Worm (Caenorhabditis elegans) whole organism, L1 larva: ENCODE results near the gene R10E4.1.

ENCODE experiments used
- C16A3.4 ChIP-seq: fragments of 150-350 bp; optimal IDR thresholded peaks from 2 replicates; lab custom pipeline; 2014; ENCODE audit warnings: missing biosample characterization, missing genetic modification characterization
- C34B4.2 ChIP-seq: sonication (generic microtip); optimal IDR thresholded peaks from 2 replicates; lab custom pipeline; 2017; ENCODE audit warnings: mild to moderate bottlenecking, missing genetic modification characterization, missing compliant biosample characterization
- F16B12.6 ChIP-seq: fragments of 150-350 bp; optimal IDR thresholded peaks from 2 replicates; lab custom pipeline; 2014; ENCODE audit warnings: missing biosample characterization, missing genetic modification characterization
- alr-1 ChIP-seq: fragments of 200-800 bp; sonication (Bioruptor generic); optimal IDR thresholded peaks from 2 replicates; lab custom pipeline; 2018; ENCODE audit warnings: borderline replicate concordance, mild to moderate bottlenecking, missing genetic modification characterization, missing compliant biosample characterization
- aly-2 ChIP-seq: fragments of 150-350 bp; optimal IDR thresholded peaks from 2 replicates; lab custom pipeline; 2014; ENCODE audit warnings: missing biosample characterization, missing genetic modification characterization
- ama-1 ChIP-seq: fragments of 150-350 bp; optimal IDR thresholded peaks from 2 replicates; lab custom pipeline; 2014
- blmp-1 ChIP-seq: fragments of 150-350 bp; optimal IDR thresholded peaks from 2 replicates; lab custom pipeline; 2014; ENCODE audit warnings: missing biosample characterization, missing genetic modification characterization
- ceh-8 ChIP-seq: fragments of 200-800 bp; sonication (Bioruptor generic); optimal IDR thresholded peaks from 2 replicates; lab custom pipeline; 2018; ENCODE audit warnings: mild to moderate bottlenecking, missing genetic modification characterization, moderate library complexity, missing compliant biosample characterization
- ceh-90 ChIP-seq: sonication (generic microtip); optimal IDR thresholded peaks from 2 replicates; lab custom pipeline; 2016; ENCODE audit warnings: missing genetic modification characterization, missing compliant biosample characterization
- ces-1 ChIP-seq: fragments of 150-350 bp; optimal IDR thresholded peaks from 2 replicates; lab custom pipeline; 2014; ENCODE audit warnings: missing biosample characterization, missing genetic modification reagents, missing genetic modification characterization
- dpl-1 ChIP-seq, 3 experiments: fragments of 150-350 bp in 2 of 3; sonication (generic microtip) in 1 of 3; optimal IDR thresholded peaks; 2 replicates each; lab custom pipeline; 2014 to 2017; ENCODE audit warnings: missing biosample characterization in 3 of 3, missing genetic modification characterization in 3 of 3, missing genetic modification reagents in 3 of 3
- dsc-1 ChIP-seq: sonication (generic microtip); optimal IDR thresholded peaks from 2 replicates; lab custom pipeline; 2016; ENCODE audit warnings: mild to moderate bottlenecking, missing genetic modification characterization, missing compliant biosample characterization
- efl-3 ChIP-seq: fragments of 200-800 bp; sonication (Bioruptor generic); optimal IDR thresholded peaks from 2 replicates; lab custom pipeline; 2018; ENCODE audit warnings: mild to moderate bottlenecking, missing genetic modification characterization, missing compliant biosample characterization
- egl-13 ChIP-seq: sonication (generic microtip); optimal IDR thresholded peaks from 2 replicates; lab custom pipeline; 2016; ENCODE audit warnings: missing genotype, missing genetic modification reagents, missing genetic modification characterization, missing compliant biosample characterization
- egl-27 ChIP-seq, 2 experiments: fragments of 150-350 bp in 1 of 2; sonication (generic microtip); optimal IDR thresholded peaks; 3 replicates each; lab custom pipeline; 2017 to 2018; ENCODE audit warnings: missing biosample characterization in 2 of 2, missing genetic modification characterization in 2 of 2, missing genetic modification reagents in 2 of 2
- fkh-10 ChIP-seq: sonication (generic microtip); optimal IDR thresholded peaks from 2 replicates; lab custom pipeline; 2017; ENCODE audit warnings: missing biosample characterization, missing genetic modification reagents, missing genetic modification characterization
- fkh-4 ChIP-seq: sonication (generic microtip); optimal IDR thresholded peaks from 2 replicates; lab custom pipeline; 2016; ENCODE audit warnings: missing compliant biosample characterization, missing genetic modification characterization, borderline replicate concordance
- fkh-8 ChIP-seq: sonication (generic microtip); optimal IDR thresholded peaks from 2 replicates; lab custom pipeline; 2016; ENCODE audit warnings: mild to moderate bottlenecking, missing genetic modification characterization, missing compliant biosample characterization
- hlh-17 ChIP-seq: fragments of 200-800 bp; sonication (Bioruptor generic); optimal IDR thresholded peaks from 2 replicates; lab custom pipeline; 2018; ENCODE audit warnings: missing genetic modification characterization, mild to moderate bottlenecking, missing compliant biosample characterization, moderate library complexity, borderline replicate concordance
- hpl-2 ChIP-seq: fragments of 150-350 bp; optimal IDR thresholded peaks from 2 replicates; lab custom pipeline; 2014; ENCODE audit warnings: missing biosample characterization, missing genetic modification reagents, missing genetic modification characterization
- irx-1 ChIP-seq: sonication (generic microtip); optimal IDR thresholded peaks from 2 replicates; lab custom pipeline; 2016; ENCODE audit warnings: missing genetic modification characterization, missing compliant biosample characterization
- isw-1 ChIP-seq: fragments of 200-800 bp; sonication (Bioruptor generic); IDR thresholded peaks from 2 replicates; pipeline ENCODE4 v1.3.6; 2022; ENCODE audit warnings: missing genetic modification characterization, missing compliant biosample characterization
- jun-1 ChIP-seq: fragments of 150-350 bp; optimal IDR thresholded peaks from 2 replicates; lab custom pipeline; 2014; ENCODE audit warnings: missing biosample characterization, missing genetic modification reagents, missing genetic modification characterization
- lin-14 ChIP-seq: fragments of 200-800 bp; sonication (Bioruptor generic); optimal IDR thresholded peaks from 2 replicates; lab custom pipeline; 2018; ENCODE audit warnings: mild to moderate bottlenecking, missing genetic modification characterization, moderate library complexity, missing compliant biosample characterization
- lin-15B ChIP-seq: fragments of 150-350 bp; sonication (generic microtip); optimal IDR thresholded peaks from 3 replicates; lab custom pipeline; 2014; ENCODE audit warnings: missing biosample characterization, missing genetic modification characterization
- lin-39 ChIP-seq: fragments of 150-350 bp; optimal IDR thresholded peaks from 2 replicates; lab custom pipeline; 2014; ENCODE audit warnings: missing biosample characterization, missing genetic modification reagents, missing genetic modification characterization
- lir-3 ChIP-seq: sonication (generic microtip); optimal IDR thresholded peaks from 2 replicates; lab custom pipeline; 2016; ENCODE audit warnings: mild to moderate bottlenecking, missing genetic modification characterization, moderate library complexity, missing compliant biosample characterization; ENCODE audit not compliant: poor library complexity
- mef-2 ChIP-seq: fragments of 150-350 bp; optimal IDR thresholded peaks from 2 replicates; lab custom pipeline; 2014; ENCODE audit warnings: missing biosample characterization, missing genetic modification characterization
- mep-1 ChIP-seq: fragments of 150-350 bp; optimal IDR thresholded peaks from 2 replicates; lab custom pipeline; 2014; ENCODE audit warnings: missing biosample characterization, missing genetic modification characterization
- nhr-12 ChIP-seq: sonication (generic microtip); optimal IDR thresholded peaks from 2 replicates; lab custom pipeline; 2017; ENCODE audit warnings: missing biosample characterization, missing genetic modification characterization
- nhr-19 ChIP-seq: fragments of 200-800 bp; sonication (Bioruptor generic); conservative IDR thresholded peaks from 2 replicates; pipeline ENCODE4 v1.3.6; 2022; ENCODE audit warnings: missing genetic modification characterization, missing compliant biosample characterization
- nhr-20 ChIP-seq: sonication (generic microtip); optimal IDR thresholded peaks from 2 replicates; lab custom pipeline; 2016; ENCODE audit warnings: mild to moderate bottlenecking, missing genetic modification characterization, missing compliant biosample characterization
- nhr-71 ChIP-seq: sonication (generic microtip); optimal IDR thresholded peaks from 2 replicates; lab custom pipeline; 2016; ENCODE audit warnings: mild to moderate bottlenecking, missing genetic modification characterization, moderate library complexity, missing compliant biosample characterization
- nhr-76 ChIP-seq: sonication (generic microtip); optimal IDR thresholded peaks from 2 replicates; lab custom pipeline; 2017; ENCODE audit warnings: missing biosample characterization, missing genetic modification characterization
- nhr-84 ChIP-seq: sonication (generic microtip); optimal IDR thresholded peaks from 2 replicates; lab custom pipeline; 2017; ENCODE audit warnings: missing biosample characterization, missing genetic modification characterization
- nhr-85 ChIP-seq: sonication (generic microtip); peaks from one replicate; lab custom pipeline; 2016; ENCODE audit warnings: missing genetic modification characterization, inconsistent platforms, missing compliant biosample characterization
- pag-3 ChIP-seq: sonication (generic microtip); optimal IDR thresholded peaks from 2 replicates; lab custom pipeline; 2017; ENCODE audit warnings: missing genetic modification characterization, mild to moderate bottlenecking, missing compliant biosample characterization, antibody characterized with exemption, borderline replicate concordance; ENCODE audit not compliant: insufficient read depth
- pax-3 ChIP-seq: fragments of 200-800 bp; sonication (Bioruptor generic); optimal IDR thresholded peaks from 2 replicates; lab custom pipeline; 2018; ENCODE audit warnings: mild to moderate bottlenecking, missing genetic modification characterization, moderate library complexity, missing compliant biosample characterization
- snpc-4 ChIP-seq: fragments of 150-350 bp; optimal IDR thresholded peaks from 2 replicates; lab custom pipeline; 2014; ENCODE audit warnings: missing biosample characterization, missing genetic modification characterization
- sox-4 ChIP-seq: sonication (generic microtip); optimal IDR thresholded peaks from 2 replicates; lab custom pipeline; 2016; ENCODE audit warnings: missing genetic modification characterization, missing compliant biosample characterization
- sup-37 ChIP-seq: fragments of 200-800 bp; sonication (Bioruptor generic); optimal IDR thresholded peaks from 2 replicates; lab custom pipeline; 2018; ENCODE audit warnings: mild to moderate bottlenecking, missing genetic modification characterization, missing compliant biosample characterization
- swsn-7 ChIP-seq: sonication (generic microtip); optimal IDR thresholded peaks from 2 replicates; lab custom pipeline; 2016; ENCODE audit warnings: missing genetic modification characterization, missing compliant biosample characterization
- tbx-2 ChIP-seq: sonication (generic microtip); optimal IDR thresholded peaks from 2 replicates; lab custom pipeline; 2016; ENCODE audit warnings: missing genetic modification characterization, missing compliant biosample characterization
- tlp-1 ChIP-seq: fragments of 150-350 bp; optimal IDR thresholded peaks from 2 replicates; lab custom pipeline; 2014; ENCODE audit warnings: missing biosample characterization, missing genetic modification characterization
- unc-130 ChIP-seq: fragments of 150-350 bp; optimal IDR thresholded peaks from 2 replicates; lab custom pipeline; 2017; ENCODE audit warnings: missing biosample characterization, missing genetic modification characterization, inconsistent platforms
- unc-30 ChIP-seq: sonication (generic microtip); optimal IDR thresholded peaks from 2 replicates; lab custom pipeline; 2017; ENCODE audit warnings: missing biosample characterization, missing genetic modification characterization
- unc-86 ChIP-seq: sonication (generic microtip); optimal IDR thresholded peaks from 2 replicates; lab custom pipeline; 2016; ENCODE audit warnings: missing genetic modification characterization, missing compliant biosample characterization
- vab-15 ChIP-seq: sonication (generic microtip); optimal IDR thresholded peaks from 2 replicates; lab custom pipeline; 2017; ENCODE audit warnings: missing genotype, mild to moderate bottlenecking, missing genetic modification characterization, missing compliant biosample characterization
- zag-1 ChIP-seq: fragments of 150-350 bp; optimal IDR thresholded peaks from 2 replicates; lab custom pipeline; 2014; ENCODE audit warnings: missing biosample characterization, missing genetic modification characterization
- ztf-11 ChIP-seq, 2 experiments: sonication (generic microtip); optimal IDR thresholded peaks; 2 replicates each; lab custom pipeline; 2016 to 2017; ENCODE audit warnings: missing genetic modification characterization in 2 of 2, missing biosample characterization in 1 of 2, missing compliant biosample characterization in 1 of 2
- ztf-4 ChIP-seq: fragments of 150-350 bp; optimal IDR thresholded peaks from 2 replicates; lab custom pipeline; 2014; ENCODE audit warnings: missing biosample characterization, missing genetic modification characterization

The R10E4.1 gene

DNA sequence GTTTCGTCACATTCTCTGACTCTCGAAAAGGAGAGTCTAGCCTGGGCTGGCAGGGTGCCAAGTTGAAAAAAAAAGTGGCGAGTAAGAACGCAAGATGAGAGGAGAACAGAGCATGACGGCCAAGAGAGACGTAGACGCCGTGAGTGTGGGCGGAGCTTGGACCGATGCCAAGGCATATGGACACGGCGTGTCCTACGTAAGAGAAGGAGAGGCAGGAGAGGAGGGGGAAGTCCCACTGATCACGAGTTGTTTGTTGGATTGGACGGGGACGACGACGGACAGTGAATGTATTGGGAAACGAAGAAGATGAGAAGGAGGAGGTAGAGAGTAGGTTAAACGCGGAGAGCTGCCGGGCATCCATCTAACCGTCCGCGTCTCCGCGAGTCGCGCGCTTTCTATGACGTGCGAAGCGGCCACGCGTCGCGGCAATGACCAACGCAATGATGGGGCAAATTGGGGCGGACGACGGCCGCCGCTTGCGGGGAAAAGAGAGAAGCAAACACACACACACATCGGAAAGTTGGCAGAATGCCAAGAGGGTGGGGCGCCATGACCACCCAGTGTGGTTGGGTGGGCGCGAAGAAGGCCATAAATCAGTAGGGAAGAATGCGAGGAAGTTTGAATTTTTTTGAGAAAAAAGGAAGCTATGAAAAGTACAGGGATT lies 12.5 kb downstream of the R10E4.1 start (continued):
- TF ChIP-seq fkh-8 (tag; lab: Kevin White, UChicago): peak; percentile 99
- peak; percentile 100 for TF ChIP-seq nhr-71 (tag; lab: Kevin White, UChicago)
- TF ChIP-seq blmp-1 (tag; lab: Kevin White, UChicago): peak; percentile 65
- peak; percentile 84 for TF ChIP-seq fkh-4 (tag; lab: Kevin White, UChicago)
- peak; percentile 90 to 99 for TF ChIP-seq egl-27 (tag; optimal IDR thresholded peaks at IDR 0.05; lab: Kevin White, UChicago)
- peak; percentile 14 for TF ChIP-seq F16B12.6 (tag; lab: Kevin White, UChicago)
- TF ChIP-seq isw-1 (GFP tag; lab: Robert Waterston, UW): peak; percentile 91
- peak; percentile 87 for TF ChIP-seq snpc-4
- peak; percentile 92 for TF ChIP-seq lir-3
- TF ChIP-seq pax-3 (tag; lab: Kevin White, UChicago): peak; percentile 98
- TF ChIP-seq C16A3.4 (tag; lab: Kevin White, UChicago): peak; percentile 91
- no peak for TF ChIP-seq hlh-17 (GFP tag; lab: Kevin White, UChicago)
- TF ChIP-seq unc-130: peak; percentile 55
- TF ChIP-seq tbx-2 (tag; lab: Kevin White, UChicago): peak; percentile 100
- peak; percentile 59 to 68 (median 68) for TF ChIP-seq dpl-1 (GFP tag; optimal IDR thresholded peaks at IDR 0.05; lab: Kevin White, UChicago)
- TF ChIP-seq fkh-10 (GFP tag; lab: Kevin White, UChicago): peak; percentile 92
- TF ChIP-seq swsn-7 (tag; lab: Kevin White, UChicago): peak; percentile 99
- TF ChIP-seq ces-1: peak; percentile 29
- TF ChIP-seq ceh-90 (tag; lab: Kevin White, UChicago): peak; percentile 49
- peak; percentile 96 for TF ChIP-seq mep-1
- peak; percentile 30 for TF ChIP-seq unc-30 (tag; lab: Kevin White, UChicago)
- peak; percentile 100 for TF ChIP-seq nhr-85 (tag; lab: Kevin White, UChicago)
- TF ChIP-seq nhr-20 (tag; lab: Kevin White, UChicago): peak; percentile 100
- TF ChIP-seq irx-1 (tag; lab: Kevin White, UChicago): peak; percentile 97
- peak; percentile 97 for TF ChIP-seq jun-1 (tag; lab: Kevin White, UChicago)
- TF ChIP-seq unc-86 (tag; lab: Kevin White, UChicago): peak; percentile 100
- TF ChIP-seq ama-1: peak; percentile 48
- peak; percentile 96 for TF ChIP-seq mef-2 (tag; lab: Kevin White, UChicago)
- peak; percentile 88 for TF ChIP-seq vab-15
- peak; percentile 84 for TF ChIP-seq lin-39
- no peak for TF ChIP-seq alr-1 (tag; lab: Kevin White, UChicago)
- no peak for TF ChIP-seq aly-2
- TF ChIP-seq dsc-1 (tag; lab: Kevin White, UChicago): peak; percentile 99
- peak; percentile 83 for TF ChIP-seq efl-3 (GFP tag; lab: Kevin White, UChicago)
- peak; percentile 77 for TF ChIP-seq zag-1 (tag; lab: Kevin White, UChicago)
- peak in 1 of 2 experiments; percentile 97 for TF ChIP-seq ztf-11 (tag; optimal IDR thresholded peaks at IDR 0.05; lab: Kevin White, UChicago)
- TF ChIP-seq tlp-1: no peak
- no peak for TF ChIP-seq nhr-84 (tag; lab: Kevin White, UChicago)
- peak; percentile 98 for TF ChIP-seq ztf-4 (tag; lab: Kevin White, UChicago)
- peak; percentile 17 for TF ChIP-seq nhr-76 (tag; lab: Kevin White, UChicago)
- TF ChIP-seq lin-15B (tag; lab: Kevin White, UChicago): peak; percentile 48
- peak; percentile 95 for TF ChIP-seq pag-3 (tag; lab: Kevin White, UChicago)
- peak; percentile 100 for TF ChIP-seq lin-14
- peak; percentile 97 for TF ChIP-seq sox-4 (tag; lab: Kevin White, UChicago)
- peak; percentile 98 for TF ChIP-seq nhr-19 (GFP tag; lab: Robert Waterston, UW)
- TF ChIP-seq nhr-12 (tag; lab: Kevin White, UChicago): no peak
- TF ChIP-seq sup-37: peak; percentile 96
- TF ChIP-seq egl-13 (tag; lab: Kevin White, UChicago): peak; percentile 100
- TF ChIP-seq C34B4.2 (tag; lab: Kevin White, UChicago): peak; percentile 12
- peak; percentile 70 for TF ChIP-seq hpl-2 (GFP tag; lab: Kevin White, UChicago)
- peak; percentile 97 for TF ChIP-seq ceh-8
